Worm (Caenorhabditis elegans) whole organism, L2 larva: ENCODE results near the gene K05G3.2.

Experiments
- aly-2 ChIP-seq: fragments of 150-350 bp; optimal IDR thresholded peaks from 2 replicates; lab custom pipeline; 2014; ENCODE audit warnings: missing biosample characterization, missing genetic modification characterization
- crh-2 ChIP-seq: sonication (generic microtip); optimal IDR thresholded peaks from 2 replicates; lab custom pipeline; 2017; ENCODE audit warnings: missing biosample characterization, missing genetic modification characterization
- mdl-1 ChIP-seq, 2 experiments: fragments of 150-350 bp in 1 of 2; sonication (generic microtip) in 1 of 2; optimal IDR thresholded peaks; 2 replicates each; lab custom pipeline; 2017; ENCODE audit warnings: missing biosample characterization in 2 of 2, missing genetic modification characterization in 2 of 2
- nhr-11 ChIP-seq: fragments of 150-350 bp; optimal IDR thresholded peaks from 2 replicates; lab custom pipeline; 2014; ENCODE audit warnings: missing biosample characterization, missing genetic modification characterization
- snpc-4 ChIP-seq: fragments of 150-350 bp; optimal IDR thresholded peaks from 2 replicates; lab custom pipeline; 2014; ENCODE audit warnings: missing biosample characterization, missing genetic modification characterization

DNA sequence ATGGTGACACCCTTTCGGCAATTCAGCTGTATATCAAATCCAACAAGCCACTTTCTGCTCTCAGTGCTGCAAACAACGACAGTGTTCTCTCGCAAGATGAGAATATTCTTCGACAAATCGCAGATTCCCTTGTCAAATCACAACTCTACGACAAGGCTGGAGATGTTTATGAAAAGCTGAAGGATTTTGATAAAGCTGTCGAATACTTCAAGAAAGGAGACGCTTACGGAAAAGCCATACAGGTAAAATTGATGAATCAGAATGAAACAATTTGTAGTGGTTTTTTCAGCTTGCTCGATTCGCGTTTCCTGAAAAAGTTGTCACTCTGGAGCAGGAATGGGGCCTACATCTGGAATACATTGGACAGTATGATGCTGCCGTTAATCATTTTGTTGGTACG lies 51.4 kb downstream of the K05G3.2 start:
- TF ChIP-seq mdl-1 (tag; optimal IDR thresholded peaks at IDR 0.05; lab: Kevin White, UChicago) (no peak), snpc-4 (no peak), crh-2 (no peak), aly-2 (tag; lab: Kevin White, UChicago) (no peak), nhr-11 (tag; lab: Kevin White, UChicago) (no peak)
